Fruit fly (Drosophila melanogaster): ENCODE measurements around the gene CG6885.

DNA sequence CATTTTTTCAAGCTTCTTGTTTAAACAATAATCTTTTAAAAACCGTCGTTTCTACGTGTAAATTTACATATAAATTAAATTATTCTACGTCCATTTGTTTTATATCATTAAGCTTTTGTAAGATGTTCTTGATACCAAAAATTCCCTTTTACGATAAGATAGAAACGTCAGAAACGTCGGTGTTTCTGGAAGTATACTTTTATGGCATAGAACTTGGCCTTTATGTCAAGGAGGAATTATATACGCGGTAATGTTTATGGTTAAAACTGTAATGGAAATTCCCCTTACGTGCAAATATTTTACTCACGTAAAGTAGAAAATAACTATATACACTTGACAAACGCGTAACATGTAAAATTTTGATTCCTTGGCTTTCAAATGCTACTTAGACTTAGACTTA is 609 bp upstream of the CG6885 start:
- TF ChIP-seq usp (GFP tag; optimal IDR thresholded peaks at IDR 0.05), result no peak
- no peak for TF ChIP-seq Rel (GFP tag; optimal IDR thresholded peaks at IDR 0.05)
- TF ChIP-seq Rel (tag; optimal IDR thresholded peaks at IDR 0.05), result peak; percentile 82
- no peak for TF ChIP-seq sv (GFP tag; optimal IDR thresholded peaks at IDR 0.05)
- no peak for TF ChIP-seq lola (GFP tag; optimal IDR thresholded peaks at IDR 0.05)
- no peak for TF ChIP-seq CrebA (GFP tag; optimal IDR thresholded peaks at IDR 0.05; ENCODE audit: borderline replicate concordance)
